Worm (Caenorhabditis elegans) whole organism, L2 larva: ENCODE results near the gene srh-63.

ENCODE experiments used
- ama-1 ChIP-seq: fragments of 150-350 bp; optimal IDR thresholded peaks from 2 replicates; lab custom pipeline; 2018; ENCODE audit warnings: inconsistent platforms
- ceh-16 ChIP-seq: fragments of 150-350 bp; optimal IDR thresholded peaks from 2 replicates; lab custom pipeline; 2014; ENCODE audit warnings: missing biosample characterization, missing genetic modification characterization
- lin-39 ChIP-seq: fragments of 150-350 bp; optimal IDR thresholded peaks from 2 replicates; lab custom pipeline; 2014; ENCODE audit warnings: missing biosample characterization, missing genetic modification reagents, missing genetic modification characterization
- nhr-10 ChIP-seq: sonication (generic microtip); optimal IDR thresholded peaks from 2 replicates; lab custom pipeline; 2017; ENCODE audit warnings: missing biosample characterization, missing genetic modification characterization
- nhr-12 ChIP-seq: fragments of 150-350 bp; optimal IDR thresholded peaks from 2 replicates; lab custom pipeline; 2014; ENCODE audit warnings: missing biosample characterization, missing genetic modification characterization
- nhr-237 ChIP-seq: fragments of 150-350 bp; optimal IDR thresholded peaks from 2 replicates; lab custom pipeline; 2014; ENCODE audit warnings: missing biosample characterization, missing genetic modification characterization
- snpc-4 ChIP-seq: fragments of 150-350 bp; optimal IDR thresholded peaks from 2 replicates; lab custom pipeline; 2014; ENCODE audit warnings: missing biosample characterization, missing genetic modification characterization
- unc-62 ChIP-seq: fragments of 150-350 bp; optimal IDR thresholded peaks from 2 replicates; lab custom pipeline; 2014; ENCODE audit warnings: missing biosample characterization, missing genetic modification reagents, missing genetic modification characterization
- zag-1 ChIP-seq: fragments of 150-350 bp; optimal IDR thresholded peaks from 2 replicates; lab custom pipeline; 2014; ENCODE audit warnings: missing biosample characterization, missing genetic modification characterization
- ztf-4 ChIP-seq: fragments of 150-350 bp; optimal IDR thresholded peaks from 2 replicates; lab custom pipeline; 2014; ENCODE audit warnings: missing biosample characterization, missing genetic modification characterization

ce11 chrIV:14561677-14562076, 38.0 kb downstream of the srh-63 start:
- TF ChIP-seq nhr-10 (tag; lab: Kevin White, UChicago) (no peak), ztf-4 (no peak), nhr-237 (tag; lab: Kevin White, UChicago) (no peak), ceh-16 (tag; lab: Kevin White, UChicago) (no peak), zag-1 (tag; lab: Kevin White, UChicago) (no peak), lin-39 (tag; lab: Kevin White, UChicago) (no peak), nhr-12 (tag; lab: Kevin White, UChicago) (no peak), unc-62 (GFP tag; lab: Kevin White, UChicago) (no peak), snpc-4 (tag; lab: Kevin White, UChicago) (peak; percentile 2), ama-1 (lab: Kevin White, UChicago) (no peak)
